Worm (Caenorhabditis elegans): ENCODE results near the gene srj-44.

- TF ChIP-seq nhr-237 (tag; optimal IDR thresholded peaks at IDR 0.05) (no peak), fos-1 (tag; optimal IDR thresholded peaks at IDR 0.05) (no peak), snpc-4 (tag; optimal IDR thresholded peaks at IDR 0.05) (no peak), elt-3 (tag; optimal IDR thresholded peaks at IDR 0.05) (no peak), ceh-82 (tag; optimal IDR thresholded peaks at IDR 0.05) (no peak), lsy-2 (tag; optimal IDR thresholded peaks at IDR 0.05) (no peak), lin-39 (tag; optimal IDR thresholded peaks at IDR 0.05) (no peak), aha-1 (tag; optimal IDR thresholded peaks at IDR 0.05) (no peak), fkh-10 (GFP tag; optimal IDR thresholded peaks at IDR 0.05) (no peak), unc-62 (GFP tag; optimal IDR thresholded peaks at IDR 0.05) (no peak), rnt-1 (tag; optimal IDR thresholded peaks at IDR 0.05) (no peak)
Measured at ce11 chrV:2883097-2883496, 37.4 kb upstream of the srj-44 start.

All from whole organism, L1 larva.